Fruit fly (Drosophila melanogaster): Measurements from ENCODE around the gene Traf6.

The Traf6 gene

DNA sequence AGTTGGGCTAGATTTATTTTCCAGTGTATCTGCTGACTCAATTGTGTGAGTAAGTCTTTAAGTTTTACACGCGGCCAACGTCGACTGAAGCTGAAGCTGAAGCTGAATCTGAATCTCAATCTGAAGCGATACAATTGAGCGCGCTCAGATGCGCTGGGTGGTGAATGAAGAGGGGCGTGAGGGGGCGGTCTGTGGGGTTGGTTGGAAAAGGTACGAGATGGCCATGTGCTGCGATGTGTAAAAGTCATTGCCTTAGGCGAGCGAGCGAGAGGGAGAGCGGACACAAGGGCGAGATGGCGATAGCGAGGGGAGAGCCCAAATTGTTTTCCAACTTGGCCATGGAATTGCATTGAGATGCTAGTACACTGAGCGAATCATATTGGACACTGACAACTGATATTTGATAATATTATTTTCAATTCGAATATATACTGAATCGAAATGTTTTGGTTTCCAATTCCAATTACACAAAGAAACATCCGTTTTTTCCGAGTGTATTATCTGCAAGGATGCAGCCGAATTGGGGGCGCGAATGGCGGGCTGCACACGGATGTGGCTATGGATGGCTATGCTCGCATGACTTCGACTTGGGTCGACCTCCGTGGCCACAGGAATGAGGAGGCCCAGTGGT is 39.5 kb upstream of the Traf6 start (continued):
- peak; percentile 45 for TF ChIP-seq CG13424 (tag; optimal IDR thresholded peaks at IDR 0.05)
- no peak for TF ChIP-seq CG13296 (GFP tag; optimal IDR thresholded peaks at IDR 0.05)
- no peak for TF ChIP-seq Ets97D (GFP tag; optimal IDR thresholded peaks at IDR 0.05)
- TF ChIP-seq TFAM (GFP tag; optimal IDR thresholded peaks at IDR 0.05) = no peak
- TF ChIP-seq CG14965 (GFP tag; optimal IDR thresholded peaks at IDR 0.05; ENCODE audit: borderline replicate concordance) = no peak
- TF ChIP-seq CG17802 (tag; optimal IDR thresholded peaks at IDR 0.05) = peak; percentile 3
- TF ChIP-seq Dek (tag; optimal IDR thresholded peaks at IDR 0.05) = no peak
- no peak for TF ChIP-seq gfzf (GFP tag; optimal IDR thresholded peaks at IDR 0.05)
- TF ChIP-seq Hmr (GFP tag; optimal IDR thresholded peaks at IDR 0.05) = no peak
- TF ChIP-seq HLH4C (GFP tag; IDR thresholded peaks at IDR 0.05; ENCODE audit: partially characterized antibody) = no peak
- TF ChIP-seq Usf (GFP tag; optimal IDR thresholded peaks at IDR 0.05) = no peak
- peak; percentile 29 for TF ChIP-seq pnt (GFP tag; optimal IDR thresholded peaks at IDR 0.05)
- no peak for TF ChIP-seq CG10274 (GFP tag; optimal IDR thresholded peaks at IDR 0.05)
- TF ChIP-seq cwo (GFP tag; optimal IDR thresholded peaks at IDR 0.05) = no peak
- TF ChIP-seq CG34376 (GFP tag; optimal IDR thresholded peaks at IDR 0.05) = no peak
- no peak for TF ChIP-seq her (GFP tag; optimal IDR thresholded peaks at IDR 0.05)
- no peak for TF ChIP-seq CG11398 (GFP tag; optimal IDR thresholded peaks at IDR 0.05)
- no peak for TF ChIP-seq tll (GFP tag; optimal IDR thresholded peaks at IDR 0.05)
- no peak for TF ChIP-seq CG4854 (GFP tag; optimal IDR thresholded peaks at IDR 0.05)
- no peak for TF ChIP-seq CG10431 (GFP tag; optimal IDR thresholded peaks at IDR 0.05)
- no peak for TF ChIP-seq tna (GFP tag; IDR thresholded peaks at IDR 0.05; ENCODE audit: partially characterized antibody)
- TF ChIP-seq Mad (GFP tag; optimal IDR thresholded peaks at IDR 0.05) = no peak
- no peak for TF ChIP-seq GATAe (GFP tag; conservative IDR thresholded peaks at IDR 0.05)
- TF ChIP-seq Lim3 (GFP tag; IDR thresholded peaks at IDR 0.05) = no peak
- TF ChIP-seq CG11560 (tag; IDR thresholded peaks at IDR 0.05) = peak; percentile 52; the same call in 1 of the 3 replicates
- TF ChIP-seq nerfin-1 (tag; optimal IDR thresholded peaks at IDR 0.05) = no peak
- TF ChIP-seq phol (tag; optimal IDR thresholded peaks at IDR 0.05) = peak; percentile 57
- TF ChIP-seq CG15011 (GFP tag; optimal IDR thresholded peaks at IDR 0.05) = no peak
- TF ChIP-seq CG18262 (tag; optimal IDR thresholded peaks at IDR 0.05) = peak; percentile 25
- TF ChIP-seq CG6813 (GFP tag; optimal IDR thresholded peaks at IDR 0.05) = no peak
- no peak for TF ChIP-seq CG18764 (GFP tag; optimal IDR thresholded peaks at IDR 0.05)
- TF ChIP-seq Dref (GFP tag; IDR thresholded peaks at IDR 0.05) = no peak
- TF ChIP-seq CG8388 (GFP tag; optimal IDR thresholded peaks at IDR 0.05) = peak; percentile 47
- no peak for TF ChIP-seq CG4707 (GFP tag; optimal IDR thresholded peaks at IDR 0.05)
- TF ChIP-seq zfh2 (GFP tag; optimal IDR thresholded peaks at IDR 0.05) = no peak
- 0 out of 2 replicates have a peak, but pooled peaks have one; percentile 15 for TF ChIP-seq Gsc (GFP tag; IDR thresholded peaks at IDR 0.05)
- no peak for TF ChIP-seq mirr (GFP tag; optimal IDR thresholded peaks at IDR 0.05)
- peak; percentile 12; the same call in 1 of the 2 replicates for TF ChIP-seq Adf1 (GFP tag; IDR thresholded peaks at IDR 0.05)
- no peak for TF ChIP-seq Taf1 (GFP tag; IDR thresholded peaks at IDR 0.05)
- TF ChIP-seq cad (GFP tag; optimal IDR thresholded peaks at IDR 0.05) = no peak
- TF ChIP-seq YL-1 (GFP tag; optimal IDR thresholded peaks at IDR 0.05) = no peak
- no peak for TF ChIP-seq zen (tag; optimal IDR thresholded peaks at IDR 0.05)
- 0 out of 3 replicates have a peak, but pooled peaks have one; percentile 28 for TF ChIP-seq so (GFP tag; IDR thresholded peaks at IDR 0.05)
- peak; percentile 64; the same call in 1 of the 3 replicates for TF ChIP-seq ase (GFP tag; IDR thresholded peaks at IDR 0.05)
- TF ChIP-seq Fer2 (tag; optimal IDR thresholded peaks at IDR 0.05) = no peak
- peak; percentile 25 for TF ChIP-seq CG12219 (GFP tag; optimal IDR thresholded peaks at IDR 0.05)
- no peak for TF ChIP-seq onecut (GFP tag; IDR thresholded peaks at IDR 0.05)
- TF ChIP-seq jigr1 (GFP tag; IDR thresholded peaks at IDR 0.05) = 0 out of 3 replicates have a peak, but pooled peaks have one; percentile 17
- TF ChIP-seq dan (GFP tag; IDR thresholded peaks at IDR 0.05) = no peak

All from whole organism, embryonic.